Worm (Caenorhabditis elegans) whole organism, mixed stage, embryonic: ENCODE measurements around the gene tba-9.

Experiments used
- elt-1 ChIP-seq: sonication (generic microtip); optimal IDR thresholded peaks from 2 replicates; lab custom pipeline; 2017; ENCODE audit warnings: missing genetic modification characterization, mild to moderate bottlenecking, missing compliant biosample characterization, antibody characterized with exemption, moderate library complexity, borderline replicate concordance; ENCODE audit not compliant: insufficient read depth
- lsy-2 ChIP-seq: fragments of 150-350 bp; optimal IDR thresholded peaks from 2 replicates; lab custom pipeline; 2014; ENCODE audit warnings: missing biosample characterization, missing genetic modification characterization
- mls-2 ChIP-seq: sonication (generic microtip); optimal IDR thresholded peaks from 2 replicates; lab custom pipeline; 2016; ENCODE audit warnings: mild to moderate bottlenecking, missing genetic modification characterization, moderate library complexity, missing compliant biosample characterization
- pha-4 ChIP-seq: fragments of 150-350 bp; optimal IDR thresholded peaks from 2 replicates; lab custom pipeline; 2018; ENCODE audit warnings: missing biosample characterization, missing genetic modification reagents, missing genetic modification characterization
- unc-120 ChIP-seq: sonication (generic microtip); optimal IDR thresholded peaks from 2 replicates; lab custom pipeline; 2017; ENCODE audit warnings: missing genetic modification characterization, missing compliant biosample characterization; ENCODE audit not compliant: poor library complexity, severe bottlenecking
- ztf-11 ChIP-seq: fragments of 150-350 bp; optimal IDR thresholded peaks from 2 replicates; lab custom pipeline; 2014; ENCODE audit warnings: missing biosample characterization, missing genetic modification characterization

ce11 chrX:3298582-3298981 is 46.0 kb downstream of the tba-9 start, which contains the start of gene K09C4.1:
- no peak for TF ChIP-seq pha-4 (tag; lab: Kevin White, UChicago)
- TF ChIP-seq elt-1 (tag; lab: Kevin White, UChicago): no peak
- no peak for TF ChIP-seq lsy-2 (tag; lab: Kevin White, UChicago)
- TF ChIP-seq ztf-11 (tag; lab: Kevin White, UChicago): no peak
- no peak for TF ChIP-seq unc-120
- no peak for TF ChIP-seq mls-2 (tag; lab: Kevin White, UChicago)
